Worm (Caenorhabditis elegans): ENCODE measurements around the gene F08F3.8.

- TF ChIP-seq nhr-23 (tag; optimal IDR thresholded peaks at IDR 0.05) (no peak), nfya-1 (tag; optimal IDR thresholded peaks at IDR 0.05; ENCODE audit: insufficient read depth) (no peak), tbx-2 (tag; optimal IDR thresholded peaks at IDR 0.05) (no peak), nhr-77 (tag; optimal IDR thresholded peaks at IDR 0.05) (no peak), sea-2 (GFP tag; optimal IDR thresholded peaks at IDR 0.05) (no peak)
Observed at ce11 chrV:5454955-5455354, 22.6 kb upstream of the F08F3.8 start.

Measured in whole organism, L3 larva.